Fruit fly (Drosophila melanogaster) whole organism, embryonic: Measurements from ENCODE around the gene CG7080.

Source experiments
- Antp ChIP-seq: fragments of 200-800 bp; sonication (Bioruptor generic); optimal IDR thresholded peaks from 3 replicates; lab custom pipeline; 2016; ENCODE audit warnings: missing biosample characterization, missing genetic modification characterization
- B-H2 ChIP-seq: fragments of 200-800 bp; sonication (Bioruptor generic); optimal IDR thresholded peaks from 2 replicates; lab custom pipeline; 2018; ENCODE audit warnings: missing biosample characterization, mild to moderate bottlenecking, missing genetic modification characterization
- Bgb ChIP-seq: fragments of 200-800 bp; sonication (Bioruptor generic); IDR thresholded peaks from 2 replicates; pipeline ENCODE4 v1.3.6; 2022; ENCODE audit warnings: missing biosample characterization, missing genetic modification characterization; ENCODE audit not compliant: partially characterized antibody
- CG11456 ChIP-seq: fragments of 200-800 bp; sonication (Bioruptor generic); IDR thresholded peaks from 3 replicates; pipeline ENCODE4 v1.3.6; 2022; ENCODE audit warnings: missing biosample characterization, missing genetic modification characterization
- CG12236 ChIP-seq: fragments of 200-800 bp; sonication (Bioruptor generic); optimal IDR thresholded peaks from 2 replicates; lab custom pipeline; 2016; ENCODE audit warnings: missing biosample characterization, missing genetic modification characterization
- CG12391 ChIP-seq: fragments of 200-800 bp; sonication (Bioruptor generic); optimal IDR thresholded peaks from 3 replicates; lab custom pipeline; 2018; ENCODE audit warnings: missing biosample characterization, mild to moderate bottlenecking, missing genetic modification characterization, moderate library complexity
- CG14710 ChIP-seq: fragments of 200-800 bp; sonication (Bioruptor generic); optimal IDR thresholded peaks from 3 replicates; lab custom pipeline; 2019; ENCODE audit warnings: missing biosample characterization, mild to moderate bottlenecking, missing genetic modification characterization, moderate library complexity
- CG1602 ChIP-seq: fragments of 200-800 bp; sonication (Bioruptor generic); optimal IDR thresholded peaks from 3 replicates; lab custom pipeline; 2016; ENCODE audit warnings: missing biosample characterization, missing genetic modification characterization
- CG31388 ChIP-seq: fragments of 200-800 bp; sonication (Bioruptor generic); optimal IDR thresholded peaks from 2 replicates; lab custom pipeline; 2016; ENCODE audit warnings: missing biosample characterization, missing genetic modification characterization
- CG34376 ChIP-seq: fragments of 200-800 bp; sonication (Bioruptor generic); optimal IDR thresholded peaks from 2 replicates; lab custom pipeline; 2018; ENCODE audit warnings: missing biosample characterization, mild to moderate bottlenecking, missing genetic modification characterization
- CG5953 ChIP-seq: fragments of 200-800 bp; sonication (Bioruptor generic); IDR thresholded peaks from 2 replicates; pipeline ENCODE4 v1.3.6; 2022; ENCODE audit warnings: missing biosample characterization, missing genetic modification characterization
- CG7963 ChIP-seq: fragments of 200-800 bp; sonication (Bioruptor generic); IDR thresholded peaks from 3 replicates; pipeline ENCODE4 v1.3.6; 2022; ENCODE audit warnings: missing biosample characterization, missing genetic modification characterization; ENCODE audit not compliant: partially characterized antibody
- CG8478 ChIP-seq: fragments of >200 bp; optimal IDR thresholded peaks from 2 replicates; lab custom pipeline; 2018
- CTCF ChIP-seq: fragments of 200-800 bp; sonication (Bioruptor generic); optimal IDR thresholded peaks from 2 replicates; lab custom pipeline; 2017; ENCODE audit warnings: missing biosample characterization, mild to moderate bottlenecking, missing genetic modification characterization, moderate library complexity
- CoRest ChIP-seq: fragments of 200-800 bp; sonication (Bioruptor generic); optimal IDR thresholded peaks from 3 replicates; lab custom pipeline; 2018; ENCODE audit warnings: missing biosample characterization, mild to moderate bottlenecking, missing genetic modification characterization, moderate library complexity
- CrebB ChIP-seq: fragments of 200-800 bp; sonication (Bioruptor generic); optimal IDR thresholded peaks from 3 replicates; lab custom pipeline; 2018; ENCODE audit warnings: missing biosample characterization, mild to moderate bottlenecking, missing genetic modification characterization
- Dbx ChIP-seq: fragments of 200-800 bp; sonication (Bioruptor generic); IDR thresholded peaks from 3 replicates; pipeline ENCODE4 v1.3.6; 2022; ENCODE audit warnings: missing biosample characterization, missing genetic modification characterization
- Doc2 ChIP-seq: fragments of 200-800 bp; sonication (Bioruptor generic); IDR thresholded peaks from 2 replicates; pipeline ENCODE4 v1.3.6; 2022; ENCODE audit warnings: missing biosample characterization, missing genetic modification characterization
- E2f2 ChIP-seq: fragments of 200-800 bp; sonication (Bioruptor generic); IDR thresholded peaks from 2 replicates; pipeline ENCODE4 v1.3.6; 2022; ENCODE audit warnings: missing biosample characterization, missing genetic modification characterization
- HHEX ChIP-seq: fragments of 200-800 bp; sonication (Bioruptor generic); optimal IDR thresholded peaks from 3 replicates; lab custom pipeline; 2017; ENCODE audit warnings: missing biosample characterization, mild to moderate bottlenecking, missing genetic modification characterization, missing genetic modification reagents
- MBD-R2 ChIP-seq: fragments of 200-800 bp; sonication (Bioruptor generic); IDR thresholded peaks from 2 replicates; pipeline ENCODE4 v1.3.6; 2022; ENCODE audit warnings: missing biosample characterization, missing genetic modification characterization
- Med ChIP-seq: fragments of 200-800 bp; sonication (Bioruptor generic); peaks from one replicate; lab custom pipeline; 2016; ENCODE audit warnings: missing biosample characterization, missing genetic modification characterization, mild to moderate bottlenecking, inconsistent platforms, moderate library complexity
- Mes4 ChIP-seq: fragments of 200-800 bp; sonication (Bioruptor generic); optimal IDR thresholded peaks from 2 replicates; lab custom pipeline; 2016; ENCODE audit warnings: missing biosample characterization, missing genetic modification characterization
- Myb ChIP-seq: fragments of 200-800 bp; sonication (Bioruptor generic); optimal IDR thresholded peaks from 2 replicates; lab custom pipeline; 2016; ENCODE audit warnings: missing biosample characterization, missing genetic modification characterization
- NC2α ChIP-seq: fragments of 200-800 bp; sonication (Bioruptor generic); optimal IDR thresholded peaks from 2 replicates; lab custom pipeline; 2016; ENCODE audit warnings: missing biosample characterization, missing genetic modification characterization
- Nf-YA ChIP-seq: fragments of 200-800 bp; sonication (Bioruptor generic); IDR thresholded peaks from 2 replicates; pipeline ENCODE4 v1.3.6; 2022; ENCODE audit warnings: missing biosample characterization, missing genetic modification characterization
- NfI ChIP-seq: fragments of 200-800 bp; sonication (Bioruptor generic); optimal IDR thresholded peaks from 3 replicates; lab custom pipeline; 2018; ENCODE audit warnings: missing biosample characterization, mild to moderate bottlenecking, missing genetic modification characterization, moderate library complexity
- Oli ChIP-seq: fragments of 200-800 bp; sonication (Bioruptor generic); optimal IDR thresholded peaks from 2 replicates; lab custom pipeline; 2018; ENCODE audit warnings: missing biosample characterization, mild to moderate bottlenecking, missing genetic modification characterization, moderate library complexity
- PHDP ChIP-seq: fragments of 200-800 bp; sonication (Bioruptor generic); optimal IDR thresholded peaks from 3 replicates; lab custom pipeline; 2018; ENCODE audit warnings: missing biosample characterization, mild to moderate bottlenecking, missing genetic modification characterization, moderate library complexity
- Sry-β ChIP-seq: fragments of 200-800 bp; sonication (Bioruptor generic); optimal IDR thresholded peaks from 2 replicates; lab custom pipeline; 2018; ENCODE audit warnings: missing biosample characterization, mild to moderate bottlenecking, missing genetic modification characterization, moderate library complexity
- amos ChIP-seq: fragments of 200-800 bp; sonication (Bioruptor generic); IDR thresholded peaks from 2 replicates; pipeline ENCODE4 v1.3.6; 2022; ENCODE audit warnings: missing biosample characterization, missing genetic modification characterization; ENCODE audit not compliant: partially characterized antibody
- cg ChIP-seq: fragments of 200-800 bp; sonication (Bioruptor generic); optimal IDR thresholded peaks from 3 replicates; lab custom pipeline; 2019; ENCODE audit warnings: missing biosample characterization, mild to moderate bottlenecking, missing genetic modification characterization, moderate library complexity
- ewg ChIP-seq: fragments of 200-800 bp; sonication (Bioruptor generic); optimal IDR thresholded peaks from 3 replicates; lab custom pipeline; 2017; ENCODE audit warnings: mild to moderate bottlenecking, missing biosample characterization, missing genetic modification reagents, missing genetic modification characterization
- exex ChIP-seq: fragments of 200-800 bp; sonication (Bioruptor generic); optimal IDR thresholded peaks from 4 replicates; lab custom pipeline; 2018; ENCODE audit warnings: missing biosample characterization, mild to moderate bottlenecking, missing genetic modification characterization, moderate library complexity
- fd102C ChIP-seq: fragments of 200-800 bp; sonication (Bioruptor generic); optimal IDR thresholded peaks from 2 replicates; lab custom pipeline; 2018; ENCODE audit warnings: missing biosample characterization, mild to moderate bottlenecking, missing genetic modification characterization, moderate library complexity
- gcm ChIP-seq: fragments of 200-800 bp; sonication (Bioruptor generic); optimal IDR thresholded peaks from 2 replicates; lab custom pipeline; 2019; ENCODE audit warnings: missing biosample characterization, mild to moderate bottlenecking, missing genetic modification characterization, moderate library complexity
- hb ChIP-seq: fragments of 200-800 bp; sonication (Bioruptor generic); IDR thresholded peaks from 3 replicates; pipeline ENCODE4 v1.3.6; 2022; ENCODE audit warnings: missing biosample characterization, missing genetic modification characterization; ENCODE audit not compliant: partially characterized antibody
- hth ChIP-seq: fragments of >200 bp; optimal IDR thresholded peaks from 2 replicates; lab custom pipeline; 2017; ENCODE audit warnings: inconsistent platforms
- knrl ChIP-seq: fragments of 200-800 bp; sonication (Bioruptor generic); IDR thresholded peaks from 3 replicates; pipeline ENCODE4 v1.3.6; 2022; ENCODE audit warnings: missing biosample characterization, missing genetic modification characterization; ENCODE audit not compliant: partially characterized antibody
- mam ChIP-seq: fragments of 200-800 bp; sonication (Bioruptor generic); optimal IDR thresholded peaks from 3 replicates; lab custom pipeline; 2016; ENCODE audit warnings: missing biosample characterization, missing genetic modification characterization
- repo ChIP-seq: fragments of 200-800 bp; sonication (Bioruptor generic); optimal IDR thresholded peaks from 2 replicates; lab custom pipeline; 2016; ENCODE audit warnings: missing biosample characterization, missing genetic modification characterization
- slp2 ChIP-seq: fragments of 200-800 bp; sonication (Bioruptor generic); optimal IDR thresholded peaks from 2 replicates; lab custom pipeline; 2016; ENCODE audit warnings: missing biosample characterization, missing genetic modification characterization
- sna ChIP-seq: fragments of 200-800 bp; sonication (Bioruptor generic); IDR thresholded peaks from 2 replicates; pipeline ENCODE4 v1.3.6; 2022; ENCODE audit warnings: missing biosample characterization, missing genetic modification characterization; ENCODE audit not compliant: partially characterized antibody
- stwl ChIP-seq: fragments of 200-800 bp; sonication (Bioruptor generic); optimal IDR thresholded peaks from 3 replicates; lab custom pipeline; 2018; ENCODE audit warnings: missing biosample characterization, mild to moderate bottlenecking, missing genetic modification characterization, moderate library complexity
- tio ChIP-seq: fragments of 200-800 bp; sonication (Bioruptor generic); optimal IDR thresholded peaks from 2 replicates; lab custom pipeline; 2017; ENCODE audit warnings: missing biosample characterization, missing genetic modification characterization, inconsistent platforms
- ttk ChIP-seq: fragments of 200-800 bp; sonication (Bioruptor generic); IDR thresholded peaks from 2 replicates; pipeline ENCODE4 v2.1.2; 2022; ENCODE audit warnings: missing biosample characterization, missing genetic modification characterization
- zen ChIP-seq: fragments of 200-800 bp; sonication (Bioruptor generic); optimal IDR thresholded peaks from 3 replicates; lab custom pipeline; 2018; ENCODE audit warnings: missing biosample characterization, mild to moderate bottlenecking, missing genetic modification characterization, moderate library complexity

CG7080 gene

dm6 chr3R:22351396-22351795 is 22.3 kb downstream of the CG7080 start, which contains the start of gene rdhB:
TSS of gene rdhB (plus strand) at chr3R:22351696.
- no peak for TF ChIP-seq hth (lab: Kevin White, UChicago)
- TF ChIP-seq CG12236 (GFP tag; lab: Kevin White, UChicago), result no peak
- no peak for TF ChIP-seq HHEX (GFP tag; lab: Kevin White, UChicago)
- no peak for TF ChIP-seq cg (GFP tag; lab: Kevin White, UChicago)
- no peak for TF ChIP-seq tio (GFP tag; lab: Kevin White, UChicago)
- TF ChIP-seq Med (GFP tag; lab: Kevin White, UChicago), result no peak
- no peak for TF ChIP-seq CTCF (GFP tag; lab: Kevin White, UChicago)
- TF ChIP-seq CG31388 (GFP tag; lab: Kevin White, UChicago), result no peak
- no peak for TF ChIP-seq fd102C
- TF ChIP-seq Antp (GFP tag; lab: Kevin White, UChicago), result no peak
- TF ChIP-seq, all 482 proteins: peak for 0

- TF ChIP-seq Sry-β (GFP tag; lab: Kevin White, UChicago) (no peak), CG5953 (GFP tag; lab: Robert Waterston, UW) (no peak), Doc2 (GFP tag; lab: Robert Waterston, UW) (no peak), gcm (GFP tag; lab: Kevin White, UChicago) (peak; percentile 33), NfI (GFP tag; lab: Kevin White, UChicago) (no peak), Bgb (GFP tag; lab: Robert Waterston, UW) (peak; percentile 97), ewg (GFP tag; lab: Kevin White, UChicago) (peak; percentile 18), amos (GFP tag; lab: Robert Waterston, UW) (peak; percentile 98), MBD-R2 (GFP tag; lab: Robert Waterston, UW) (peak; percentile 16; the same call in 1 of the 2 replicates), B-H2 (GFP tag; lab: Kevin White, UChicago) (peak; percentile 58), slp2 (peak; percentile 3), CG11456 (GFP tag; lab: Robert Waterston, UW) (peak; percentile 69; the same call in 2 of the 3 replicates), CG7963 (peak; percentile 78), knrl (GFP tag; lab: Robert Waterston, UW) (peak; percentile 95), Dbx (GFP tag; lab: Robert Waterston, UW) (peak; percentile 74; the same call in 2 of the 3 replicates), CG12391 (tag; lab: Kevin White, UChicago) (peak; percentile 51), zen (peak; percentile 74), CG34376 (GFP tag; lab: Kevin White, UChicago) (peak; percentile 20), mam (peak; percentile 46), NC2α (GFP tag; lab: Kevin White, UChicago) (no peak), CG14710 (tag; lab: Kevin White, UChicago) (peak; percentile 84), CoRest (tag; lab: Kevin White, UChicago) (peak; percentile 65), PHDP (tag; lab: Kevin White, UChicago) (no peak), sna (GFP tag; lab: Robert Waterston, UW) (peak; percentile 95), hb (GFP tag; lab: Robert Waterston, UW) (peak; percentile 85), CrebB (tag; lab: Kevin White, UChicago) (peak; percentile 22), CG1602 (peak; percentile 12), E2f2 (GFP tag; lab: Robert Waterston, UW) (peak; percentile 100), stwl (tag; lab: Kevin White, UChicago) (peak; percentile 94), Nf-YA (GFP tag; lab: Robert Waterston, UW) (no peak), Myb (peak; percentile 74), ttk (GFP tag; lab: Robert Waterston, UW) (no peak), exex (no peak), CG8478 (lab: Kevin White, UChicago) (peak; percentile 29), repo (GFP tag; lab: Kevin White, UChicago) (peak; percentile 14), Mes4 (GFP tag; lab: Kevin White, UChicago) (peak; percentile 26), Oli (tag; lab: Kevin White, UChicago) (no peak)
Measured at dm6 chr3R:22356464-22357410, 27.6 kb downstream of the CG7080 start, which contains the start of gene Sar1. TSS of gene Sar1 (plus strand) at chr3R:22356685.
